Worm (Caenorhabditis elegans) whole organism, early embryonic: Measurements from ENCODE around the gene F46F5.5.

ENCODE experiments used
- F13C5.2 ChIP-seq: sonication (generic microtip); optimal IDR thresholded peaks from 2 replicates; lab custom pipeline; 2017; ENCODE audit warnings: mild to moderate bottlenecking, missing genetic modification characterization, inconsistent platforms, missing compliant biosample characterization
- aly-1 ChIP-seq: sonication (generic microtip); optimal IDR thresholded peaks from 2 replicates; lab custom pipeline; 2016; ENCODE audit warnings: missing genetic modification characterization, missing compliant biosample characterization
- ama-1 ChIP-seq: fragments of 150-350 bp; optimal IDR thresholded peaks from 2 replicates; lab custom pipeline; 2014
- ceh-13 ChIP-seq: fragments of 200-800 bp; sonication (Bioruptor generic); optimal IDR thresholded peaks from 2 replicates; lab custom pipeline; 2018; ENCODE audit warnings: mild to moderate bottlenecking, missing genetic modification characterization, missing compliant biosample characterization
- ets-7 ChIP-seq: sonication (generic microtip); optimal IDR thresholded peaks from 2 replicates; lab custom pipeline; 2016; ENCODE audit warnings: missing genotype, missing genetic modification characterization, missing compliant biosample characterization
- flt-1 ChIP-seq: fragments of 200-800 bp; sonication (Bioruptor generic); IDR thresholded peaks from 2 replicates; pipeline ENCODE4 v1.3.6; 2022; ENCODE audit warnings: missing genetic modification characterization, missing compliant biosample characterization
- hmbx-1 ChIP-seq: sonication (generic microtip); optimal IDR thresholded peaks from 2 replicates; lab custom pipeline; 2016; ENCODE audit warnings: mild to moderate bottlenecking, missing genetic modification characterization, missing compliant biosample characterization
- hmg-4 ChIP-seq: fragments of 200-800 bp; sonication (Bioruptor generic); optimal IDR thresholded peaks from 2 replicates; lab custom pipeline; 2018; ENCODE audit warnings: mild to moderate bottlenecking, missing genetic modification characterization, missing compliant biosample characterization
- hnd-1 ChIP-seq: sonication (generic microtip); optimal IDR thresholded peaks from 2 replicates; lab custom pipeline; 2016; ENCODE audit warnings: missing genetic modification characterization, missing compliant biosample characterization
- pes-1 ChIP-seq: fragments of 200-800 bp; sonication (Bioruptor generic); IDR thresholded peaks from 2 replicates; pipeline ENCODE4 v1.3.6; 2022; ENCODE audit warnings: missing genetic modification reagents, missing genetic modification characterization, missing compliant biosample characterization
- sea-1 ChIP-seq: fragments of 200-800 bp; sonication (Bioruptor generic); conservative IDR thresholded peaks from 2 replicates; pipeline ENCODE4 v1.3.6; 2022; ENCODE audit warnings: missing genetic modification characterization, missing compliant biosample characterization
- tra-4 ChIP-seq: sonication (generic microtip); optimal IDR thresholded peaks from 2 replicates; lab custom pipeline; 2017; ENCODE audit warnings: missing genetic modification characterization, missing compliant biosample characterization

- TF ChIP-seq aly-1 (tag; lab: Kevin White, UChicago) (no peak), pes-1 (GFP tag; lab: Robert Waterston, UW) (no peak), ama-1 (lab: Kevin White, UChicago) (no peak), flt-1 (GFP tag; lab: Robert Waterston, UW) (no peak), sea-1 (GFP tag; lab: Robert Waterston, UW) (no peak), hnd-1 (tag; lab: Kevin White, UChicago) (no peak), F13C5.2 (tag; lab: Kevin White, UChicago) (no peak), ceh-13 (GFP tag; lab: Kevin White, UChicago) (no peak), ets-7 (tag; lab: Kevin White, UChicago) (no peak), tra-4 (tag; lab: Kevin White, UChicago) (no peak), hmbx-1 (no peak), hmg-4 (GFP tag; lab: Kevin White, UChicago) (no peak)
These were observed 21.0 kb downstream of the F46F5.5 start, which contains the start of gene F46F5.1 for ce11 chrII:791828-792227.
